Worm (Caenorhabditis elegans) whole organism, late embryonic: ENCODE data around the gene cest-19.

ENCODE experiments used
- C08G9.2 ChIP-seq: sonication (generic microtip); optimal IDR thresholded peaks from 2 replicates; lab custom pipeline; 2016; ENCODE audit warnings: mild to moderate bottlenecking, missing genetic modification characterization, moderate library complexity, missing compliant biosample characterization
- C38D4.7 ChIP-seq: fragments of 200-800 bp; sonication (Bioruptor generic); optimal IDR thresholded peaks from 2 replicates; lab custom pipeline; 2018; ENCODE audit warnings: mild to moderate bottlenecking, missing genetic modification characterization, moderate library complexity, missing compliant biosample characterization
- K09A11.1 ChIP-seq: sonication (generic microtip); optimal IDR thresholded peaks from 2 replicates; lab custom pipeline; 2017; ENCODE audit warnings: antibody characterized with exemption, mild to moderate bottlenecking, missing genetic modification characterization, missing compliant biosample characterization; ENCODE audit not compliant: insufficient read depth
- T23F11.4 ChIP-seq: fragments of 200-800 bp; sonication (Bioruptor generic); optimal IDR thresholded peaks from 2 replicates; lab custom pipeline; 2018; ENCODE audit warnings: mild to moderate bottlenecking, missing genetic modification characterization, missing compliant biosample characterization
- Y22D7AL.16 ChIP-seq: sonication (generic microtip); optimal IDR thresholded peaks from 2 replicates; lab custom pipeline; 2016; ENCODE audit warnings: missing genetic modification characterization, missing compliant biosample characterization
- ceh-22 ChIP-seq: sonication (generic microtip); optimal IDR thresholded peaks from 2 replicates; lab custom pipeline; 2017; ENCODE audit warnings: missing biosample characterization, missing genetic modification characterization
- ceh-31 ChIP-seq: sonication (generic microtip); optimal IDR thresholded peaks from 2 replicates; lab custom pipeline; 2016; ENCODE audit warnings: missing genetic modification characterization, missing compliant biosample characterization
- ceh-48 ChIP-seq: sonication (generic microtip); optimal IDR thresholded peaks from 2 replicates; lab custom pipeline; 2016; ENCODE audit warnings: missing genetic modification characterization, inconsistent platforms, missing compliant biosample characterization
- ceh-6 ChIP-seq: fragments of 200-800 bp; sonication (Bioruptor generic); optimal IDR thresholded peaks from 2 replicates; lab custom pipeline; 2018; ENCODE audit warnings: mild to moderate bottlenecking, missing genetic modification characterization, missing compliant biosample characterization
- ceh-9 ChIP-seq: sonication (generic microtip); optimal IDR thresholded peaks from 2 replicates; lab custom pipeline; 2016; ENCODE audit warnings: mild to moderate bottlenecking, missing genetic modification characterization, inconsistent platforms, missing compliant biosample characterization
- che-1 ChIP-seq: sonication (generic microtip); optimal IDR thresholded peaks from 2 replicates; lab custom pipeline; 2016; ENCODE audit warnings: mild to moderate bottlenecking, missing genetic modification characterization, missing compliant biosample characterization
- elt-4 ChIP-seq: sonication (generic microtip); optimal IDR thresholded peaks from 2 replicates; lab custom pipeline; 2016; ENCODE audit warnings: missing genetic modification characterization, missing compliant biosample characterization
- fax-1 ChIP-seq: sonication (generic microtip); optimal IDR thresholded peaks from 2 replicates; lab custom pipeline; 2016; ENCODE audit warnings: missing genotype, missing genetic modification characterization, missing compliant biosample characterization
- fkh-10 ChIP-seq: fragments of 150-350 bp; optimal IDR thresholded peaks from 2 replicates; lab custom pipeline; 2014; ENCODE audit warnings: missing biosample characterization, missing genetic modification reagents, missing genetic modification characterization
- hlh-13 ChIP-seq: fragments of 200-800 bp; sonication (Bioruptor generic); optimal IDR thresholded peaks from 2 replicates; lab custom pipeline; 2018; ENCODE audit warnings: mild to moderate bottlenecking, missing genetic modification characterization, missing compliant biosample characterization
- hlh-6 ChIP-seq: sonication (generic microtip); optimal IDR thresholded peaks from 2 replicates; lab custom pipeline; 2016; ENCODE audit warnings: missing genotype, missing genetic modification characterization, missing compliant biosample characterization
- hlh-8 ChIP-seq: sonication (generic microtip); optimal IDR thresholded peaks from 2 replicates; lab custom pipeline; 2016; ENCODE audit warnings: missing genotype, missing genetic modification characterization, missing compliant biosample characterization
- madf-2 ChIP-seq: sonication (generic microtip); optimal IDR thresholded peaks from 2 replicates; lab custom pipeline; 2017; ENCODE audit warnings: missing genetic modification characterization, missing compliant biosample characterization
- mec-3 ChIP-seq: sonication (generic microtip); optimal IDR thresholded peaks from 2 replicates; lab custom pipeline; 2016; ENCODE audit warnings: borderline replicate concordance, missing genetic modification characterization, missing compliant biosample characterization
- npax-4 ChIP-seq: sonication (generic microtip); optimal IDR thresholded peaks from 2 replicates; lab custom pipeline; 2016; ENCODE audit warnings: missing genetic modification characterization, missing compliant biosample characterization
- pag-3 ChIP-seq: sonication (generic microtip); optimal IDR thresholded peaks from 2 replicates; lab custom pipeline; 2016; ENCODE audit warnings: missing compliant biosample characterization, missing genetic modification characterization, borderline replicate concordance
- pha-4 ChIP-seq: fragments of 150-350 bp; optimal IDR thresholded peaks from 2 replicates; lab custom pipeline; 2018; ENCODE audit warnings: missing biosample characterization, missing genetic modification reagents, missing genetic modification characterization
- pqm-1 ChIP-seq: sonication (generic microtip); optimal IDR thresholded peaks from 2 replicates; lab custom pipeline; 2016; ENCODE audit warnings: missing genetic modification characterization, missing compliant biosample characterization
- rnt-1 ChIP-seq: sonication (generic microtip); optimal IDR thresholded peaks from 2 replicates; lab custom pipeline; 2016; ENCODE audit warnings: missing genetic modification characterization, missing compliant biosample characterization
- sox-2 ChIP-seq: fragments of 200-800 bp; sonication (Bioruptor generic); IDR thresholded peaks from 2 replicates; pipeline ENCODE4 v1.3.6; 2022; ENCODE audit warnings: missing genetic modification reagents, missing genetic modification characterization, missing compliant biosample characterization
- syd-9 ChIP-seq: sonication (generic microtip); optimal IDR thresholded peaks from 2 replicates; lab custom pipeline; 2016; ENCODE audit warnings: mild to moderate bottlenecking, missing genetic modification characterization, moderate library complexity, missing compliant biosample characterization
- tbx-7 ChIP-seq: sonication (generic microtip); optimal IDR thresholded peaks from 2 replicates; lab custom pipeline; 2016; ENCODE audit warnings: missing genotype, missing genetic modification characterization, missing compliant biosample characterization
- unc-3 ChIP-seq, 2 experiments: fragments of 200-800 bp in 1 of 2; sonication (Bioruptor generic) in 1 of 2; sonication (generic microtip) in 1 of 2; conservative IDR thresholded peaks in 1 of 2; optimal IDR thresholded peaks in 1 of 2; 2 replicates each; pipeline versions ENCODE4 v1.3.6 to Lab custom; 2016 to 2022; ENCODE audit warnings: missing compliant biosample characterization in 2 of 2, missing genetic modification characterization in 2 of 2, missing genetic modification reagents in 1 of 2
- unc-42 ChIP-seq: sonication (generic microtip); optimal IDR thresholded peaks from 2 replicates; lab custom pipeline; 2016; ENCODE audit warnings: missing genotype, missing genetic modification characterization, missing compliant biosample characterization
- unc-55 ChIP-seq: sonication (generic microtip); optimal IDR thresholded peaks from 2 replicates; lab custom pipeline; 2017; ENCODE audit warnings: missing biosample characterization, missing genetic modification reagents, missing genetic modification characterization
- unc-86 ChIP-seq: sonication (generic microtip); optimal IDR thresholded peaks from 2 replicates; lab custom pipeline; 2016; ENCODE audit warnings: missing genetic modification characterization, missing compliant biosample characterization
- zip-5 ChIP-seq: sonication (generic microtip); optimal IDR thresholded peaks from 2 replicates; lab custom pipeline; 2016; ENCODE audit warnings: missing genetic modification characterization, missing compliant biosample characterization
- ztf-16 ChIP-seq: sonication (generic microtip); optimal IDR thresholded peaks from 2 replicates; lab custom pipeline; 2017; ENCODE audit warnings: missing genetic modification characterization, missing compliant biosample characterization

Gene cest-19

ce11 chrX:7040760-7041159 lies 4.9 kb upstream of the cest-19 start:
- TF ChIP-seq unc-42 (tag; lab: Kevin White, UChicago) (peak; percentile 100), K09A11.1 (tag; lab: Kevin White, UChicago) (no peak), ceh-31 (peak; percentile 29)

ce11 chrX:7037998-7038397 lies 2.2 kb upstream of the cest-19 start:
- TF ChIP-seq hlh-6 (tag; lab: Kevin White, UChicago) (no peak), unc-42 (tag; lab: Kevin White, UChicago) (peak; percentile 38)

DNA sequence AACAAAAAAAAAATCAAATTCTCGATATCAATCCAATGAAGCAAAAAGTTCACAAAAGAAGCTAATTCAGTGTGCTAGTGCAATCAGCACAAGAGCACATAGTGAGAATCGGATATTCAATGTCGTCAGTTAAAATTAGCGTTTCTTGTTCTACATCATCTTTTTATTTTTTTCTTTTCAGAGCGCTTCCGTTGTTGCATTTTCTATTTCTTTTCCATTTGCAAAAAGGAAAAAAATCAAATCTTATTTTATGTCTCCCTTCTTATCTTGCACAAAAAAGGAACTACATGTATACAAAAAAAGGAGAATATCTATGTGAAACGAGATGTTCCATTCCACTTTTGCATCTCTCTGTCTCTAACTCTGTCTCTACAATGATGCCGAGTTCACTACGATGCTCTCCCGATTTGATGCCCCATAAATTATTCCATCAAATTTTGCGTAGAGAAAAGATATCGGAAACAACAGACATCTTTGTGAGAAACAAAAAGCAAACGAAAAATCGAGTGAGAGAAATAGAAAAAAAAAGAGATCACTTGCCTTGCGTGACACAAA lies 2.0 kb downstream of the cest-19 start:
- TF ChIP-seq elt-4, result no peak
- TF ChIP-seq npax-4 (tag; lab: Kevin White, UChicago), result no peak
- no peak for TF ChIP-seq C08G9.2
- TF ChIP-seq mec-3 (tag; lab: Kevin White, UChicago), result no peak
- TF ChIP-seq ztf-16, result no peak
- no peak for TF ChIP-seq che-1 (tag; lab: Kevin White, UChicago)
- TF ChIP-seq fkh-10 (GFP tag; lab: Kevin White, UChicago), result no peak
- TF ChIP-seq K09A11.1 (tag; lab: Kevin White, UChicago), result no peak
- TF ChIP-seq zip-5 (tag; lab: Kevin White, UChicago), result no peak
- no peak for TF ChIP-seq unc-55 (GFP tag; lab: Kevin White, UChicago)
- TF ChIP-seq C38D4.7 (GFP tag; lab: Kevin White, UChicago), result no peak
- no peak for TF ChIP-seq unc-86 (tag; lab: Kevin White, UChicago)
- TF ChIP-seq sox-2 (GFP tag; lab: Robert Waterston, UW), result no peak
- no peak for TF ChIP-seq hlh-6 (tag; lab: Kevin White, UChicago)
- TF ChIP-seq ceh-22 (tag; lab: Kevin White, UChicago), result no peak

DNA sequence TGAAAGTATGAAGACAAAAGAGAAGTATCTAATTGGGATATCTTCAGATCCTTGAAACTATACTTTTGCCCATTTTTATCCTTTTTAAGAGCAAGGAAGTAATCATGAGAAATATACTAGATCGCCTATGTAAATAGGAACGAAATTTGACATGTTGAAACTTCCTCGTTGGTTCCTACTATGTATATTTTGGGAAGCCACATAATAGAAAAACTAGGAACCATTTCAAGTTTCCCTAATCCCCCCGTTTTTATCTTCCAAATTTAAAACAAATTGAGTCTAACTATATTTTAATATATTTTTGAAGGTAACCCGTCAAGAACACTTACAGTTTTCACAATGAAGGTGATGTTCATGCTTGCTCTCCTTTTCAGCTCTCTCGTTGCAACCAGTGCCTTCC lies 7.0 kb downstream of the cest-19 start, which contains the start of gene flp-26:
Gene flp-26 (plus strand): TSS at position 301 of the 400 bp plus-strand sequence.
- TF ChIP-seq rnt-1 (no peak), syd-9 (no peak), pha-4 (no peak), unc-86 (tag; lab: Kevin White, UChicago) (no peak), Y22D7AL.16 (tag; lab: Kevin White, UChicago) (no peak), hlh-13 (GFP tag; lab: Kevin White, UChicago) (no peak), sox-2 (GFP tag; lab: Robert Waterston, UW) (no peak), ceh-9 (no peak), pqm-1 (tag; lab: Kevin White, UChicago) (no peak), ceh-6 (GFP tag; lab: Kevin White, UChicago) (no peak), hlh-8 (tag; lab: Kevin White, UChicago) (no peak), ceh-48 (tag; lab: Kevin White, UChicago) (no peak)

DNA sequence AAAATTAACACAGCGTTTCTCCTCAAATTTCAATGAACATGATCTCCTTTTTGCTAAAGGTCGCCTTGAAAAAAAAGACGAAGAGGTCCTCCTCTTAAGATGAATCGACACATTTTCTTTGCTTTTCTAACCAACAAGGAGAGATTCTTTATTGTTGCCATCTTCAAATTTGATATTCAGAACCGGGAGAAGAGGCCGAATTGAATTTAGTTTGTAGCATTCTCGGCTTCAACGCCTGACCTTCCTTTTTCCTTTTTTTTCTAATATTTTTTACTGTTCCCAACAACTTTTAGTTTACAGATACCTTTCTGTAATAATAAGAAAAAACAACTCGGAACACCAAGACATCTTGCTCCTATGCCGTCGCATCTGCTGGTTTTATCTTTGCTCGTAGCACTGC lies 16.1 kb downstream of the cest-19 start, which contains the start of gene cah-5:
Gene cah-5 (plus strand): TSS at position 301 of the 400 bp plus-strand sequence.
- TF ChIP-seq che-1 (tag; lab: Kevin White, UChicago) (no peak), T23F11.4 (GFP tag; lab: Kevin White, UChicago) (no peak), unc-3 (GFP tag; conservative IDR thresholded peaks at IDR 0.05; lab: Robert Waterston, UW) (no peak), unc-3 (tag; optimal IDR thresholded peaks at IDR 0.05; lab: Kevin White, UChicago) (no peak), pag-3 (tag; lab: Kevin White, UChicago) (no peak), rnt-1 (no peak), npax-4 (tag; lab: Kevin White, UChicago) (no peak), fax-1 (tag; lab: Kevin White, UChicago) (no peak), hlh-8 (tag; lab: Kevin White, UChicago) (no peak), tbx-7 (no peak), madf-2 (no peak), hlh-6 (tag; lab: Kevin White, UChicago) (no peak)
